Worm (Caenorhabditis elegans): Measurements from ENCODE around the gene F18C5.5.
A peak's percentile ranks its signal among the peaks of the same experiment; 100 is the strongest.

Gene F18C5.5

ce11 chrII:6587264-6587870 lies 20.8 kb upstream of the F18C5.5 start, which contains the start of gene C56C10.7:
TSS of gene C56C10.7 (minus strand) at chrII:6587575.
- TF ChIP-seq F13H6.1 (tag; optimal IDR thresholded peaks at IDR 0.05), result no peak
- no peak for TF ChIP-seq gmeb-1 (tag; optimal IDR thresholded peaks at IDR 0.05)
- TF ChIP-seq ztf-4 (tag; optimal IDR thresholded peaks at IDR 0.05), result peak; percentile 69
- TF ChIP-seq nhr-25 (tag; optimal IDR thresholded peaks at IDR 0.05), result no peak
- TF ChIP-seq ztf-1 (GFP tag; conservative IDR thresholded peaks at IDR 0.05), result no peak
- peak; percentile 33 for TF ChIP-seq sma-3 (GFP tag; optimal IDR thresholded peaks at IDR 0.05)
- no peak for TF ChIP-seq lin-39 (tag; optimal IDR thresholded peaks at IDR 0.05)
- no peak for TF ChIP-seq mbf-1 (tag; optimal IDR thresholded peaks at IDR 0.05)
- TF ChIP-seq skn-1 (tag; optimal IDR thresholded peaks at IDR 0.05), result no peak
- peak; percentile 25 to 50 for TF ChIP-seq lsy-2 (tag; optimal IDR thresholded peaks at IDR 0.05)
- TF ChIP-seq elt-3 (tag; optimal IDR thresholded peaks at IDR 0.05), result no peak
- TF ChIP-seq blmp-1 (tag; optimal IDR thresholded peaks at IDR 0.05; ENCODE audit: insufficient read depth), result no peak
- peak; percentile 51 for TF ChIP-seq crh-2 (tag; optimal IDR thresholded peaks at IDR 0.05)
- no peak for TF ChIP-seq unc-39 (tag; optimal IDR thresholded peaks at IDR 0.05)
- TF ChIP-seq R02D3.7 (tag; optimal IDR thresholded peaks at IDR 0.05), result no peak
- TF ChIP-seq sma-9 (GFP tag; optimal IDR thresholded peaks at IDR 0.05), result peak; percentile 27
- no peak for TF ChIP-seq sma-9 (tag; optimal IDR thresholded peaks at IDR 0.05)
- TF ChIP-seq ama-1 (optimal IDR thresholded peaks at IDR 0.05), result peak; percentile 40
- TF ChIP-seq ceh-16 (tag; optimal IDR thresholded peaks at IDR 0.05), result no peak

DNA sequence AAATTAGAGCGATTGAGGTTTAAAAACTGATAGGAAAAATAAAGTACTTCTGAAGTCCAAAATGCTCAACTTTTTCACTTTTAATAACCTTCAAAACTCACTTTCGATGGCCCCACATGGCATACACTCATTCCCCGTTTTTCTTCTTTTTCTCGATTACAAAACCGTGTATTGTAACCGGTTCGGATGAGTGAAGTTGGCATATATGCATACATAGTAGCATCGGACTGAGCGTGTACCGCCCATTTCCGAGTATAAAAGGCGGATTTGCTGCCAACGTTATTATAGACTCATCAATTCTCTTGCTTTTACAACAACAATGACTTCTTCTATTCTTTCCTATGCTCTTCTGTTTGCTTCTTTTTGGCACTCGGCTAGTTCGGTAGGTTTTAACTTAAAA lies 16.2 kb upstream of the F18C5.5 start, which contains the start of gene C56C10.4:
Gene C56C10.4, plus strand, starts transcription at position 301 of the 400 bp plus-strand sequence.
- TF ChIP-seq ceh-82 (tag; optimal IDR thresholded peaks at IDR 0.05) (no peak), F13H6.1 (tag; optimal IDR thresholded peaks at IDR 0.05) (no peak), blmp-1 (tag; optimal IDR thresholded peaks at IDR 0.05; ENCODE audit: insufficient read depth) (no peak), nhr-12 (tag; optimal IDR thresholded peaks at IDR 0.05) (no peak), lsy-2 (tag; optimal IDR thresholded peaks at IDR 0.05) (no peak), ztf-1 (GFP tag; conservative IDR thresholded peaks at IDR 0.05) (no peak), nhr-25 (tag; optimal IDR thresholded peaks at IDR 0.05) (no peak)

DNA sequence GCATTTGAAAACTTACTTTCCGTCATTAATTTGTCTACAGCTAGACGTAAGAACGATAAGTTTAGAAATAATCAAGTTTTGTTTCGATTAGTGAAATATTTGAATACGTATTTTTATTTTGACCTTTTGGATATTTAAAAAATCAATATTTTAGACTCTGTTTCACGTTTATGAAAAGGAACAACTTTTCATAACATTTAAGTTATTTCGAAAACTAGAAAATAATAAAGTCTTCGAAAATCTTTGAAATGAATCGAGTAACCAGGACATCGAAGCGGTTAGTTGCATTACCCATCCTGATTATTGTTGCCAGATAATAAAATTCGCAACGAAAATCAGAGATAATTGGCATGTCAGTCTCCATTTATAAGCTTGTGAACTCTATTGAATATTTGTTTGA lies 14.7 kb upstream of the F18C5.5 start, which contains the start of gene C56C10.6:
Gene C56C10.6, minus strand, starts transcription at position 101 of the 400 bp plus-strand sequence.
- TF ChIP-seq R02D3.7 (tag; optimal IDR thresholded peaks at IDR 0.05), result no peak
- TF ChIP-seq ztf-1 (GFP tag; conservative IDR thresholded peaks at IDR 0.05), result no peak
- TF ChIP-seq nhr-25 (tag; optimal IDR thresholded peaks at IDR 0.05), result no peak
- TF ChIP-seq fos-1 (tag; optimal IDR thresholded peaks at IDR 0.05), result no peak
- TF ChIP-seq nhr-21 (tag; optimal IDR thresholded peaks at IDR 0.05), result no peak
- TF ChIP-seq crh-2 (tag; optimal IDR thresholded peaks at IDR 0.05), result no peak
- no peak for TF ChIP-seq ceh-82 (tag; optimal IDR thresholded peaks at IDR 0.05)
- no peak for TF ChIP-seq snpc-4 (tag; optimal IDR thresholded peaks at IDR 0.05)
- no peak for TF ChIP-seq sem-4 (tag; optimal IDR thresholded peaks at IDR 0.05)
- TF ChIP-seq lin-39 (tag; optimal IDR thresholded peaks at IDR 0.05), result no peak
- TF ChIP-seq alr-1 (tag; optimal IDR thresholded peaks at IDR 0.05), result no peak
- TF ChIP-seq F13H6.1 (tag; optimal IDR thresholded peaks at IDR 0.05), result no peak
- TF ChIP-seq C34F6.9 (tag; optimal IDR thresholded peaks at IDR 0.05), result no peak
- TF ChIP-seq nhr-237 (tag; optimal IDR thresholded peaks at IDR 0.05), result no peak
- no peak for TF ChIP-seq elt-1 (tag; optimal IDR thresholded peaks at IDR 0.05)
- no peak for TF ChIP-seq lsy-2 (tag; optimal IDR thresholded peaks at IDR 0.05)

DNA sequence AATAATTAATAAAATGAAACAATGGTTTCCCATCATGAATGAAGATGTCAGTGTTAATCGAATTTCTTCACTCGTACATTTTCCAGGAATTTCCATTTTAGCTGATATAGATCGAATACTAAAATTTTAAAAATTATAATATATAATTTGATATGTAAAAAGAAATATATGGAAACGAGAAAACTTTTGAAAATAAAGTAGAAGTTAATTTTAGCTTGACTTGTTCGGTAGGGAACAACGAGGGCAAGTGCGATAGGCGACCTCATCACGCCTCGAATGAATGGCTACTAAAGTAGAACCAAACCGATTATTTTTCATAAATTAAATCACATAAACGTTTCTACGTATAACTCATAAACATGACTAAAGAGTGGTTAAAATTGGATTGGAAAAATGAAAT lies 11.8 kb upstream of the F18C5.5 start, which contains the start of gene sra-31:
Gene sra-31, minus strand, starts transcription at position 101 of the 400 bp plus-strand sequence.
- TF ChIP-seq zag-1 (tag; optimal IDR thresholded peaks at IDR 0.05) (no peak), elt-1 (tag; optimal IDR thresholded peaks at IDR 0.05) (no peak), nhr-237 (tag; optimal IDR thresholded peaks at IDR 0.05) (no peak), gmeb-1 (tag; optimal IDR thresholded peaks at IDR 0.05) (no peak), nhr-129 (tag; optimal IDR thresholded peaks at IDR 0.05) (no peak), alr-1 (tag; optimal IDR thresholded peaks at IDR 0.05) (no peak), egl-27 (tag; optimal IDR thresholded peaks at IDR 0.05) (no peak), nhr-23 (tag; optimal IDR thresholded peaks at IDR 0.05) (no peak), R02D3.7 (tag; optimal IDR thresholded peaks at IDR 0.05) (no peak), snpc-4 (tag; optimal IDR thresholded peaks at IDR 0.05) (no peak), mbf-1 (tag; optimal IDR thresholded peaks at IDR 0.05) (no peak), aly-2 (tag; optimal IDR thresholded peaks at IDR 0.05) (no peak), nhr-25 (tag; optimal IDR thresholded peaks at IDR 0.05) (no peak), lin-39 (tag; optimal IDR thresholded peaks at IDR 0.05) (no peak), F13H6.1 (tag; optimal IDR thresholded peaks at IDR 0.05) (no peak)
